Worm (Caenorhabditis elegans) whole organism, L4 larva: ENCODE measurements around the gene T25B2.4.

Experiments used
- D1046.2 ChIP-seq: fragments of 200-800 bp; sonication (Bioruptor generic); IDR thresholded peaks from 2 replicates; pipeline ENCODE4 v1.3.6; 2022; ENCODE audit warnings: missing genetic modification characterization, missing compliant biosample characterization
- F10B5.3 ChIP-seq: sonication (generic microtip); optimal IDR thresholded peaks from 2 replicates; lab custom pipeline; 2016; ENCODE audit warnings: mild to moderate bottlenecking, missing genetic modification characterization, missing compliant biosample characterization
- F26F4.8 ChIP-seq: fragments of 200-800 bp; sonication (Bioruptor generic); conservative IDR thresholded peaks from 2 replicates; pipeline ENCODE4 v1.3.6; 2022; ENCODE audit warnings: missing genetic modification characterization, missing compliant biosample characterization
- F44E2.7 ChIP-seq: fragments of 200-800 bp; sonication (Bioruptor generic); IDR thresholded peaks from 2 replicates; pipeline ENCODE4 v2.1.2; 2022; ENCODE audit warnings: missing genetic modification characterization, missing compliant biosample characterization
- T20F7.1 ChIP-seq: fragments of 200-800 bp; sonication (Bioruptor generic); optimal IDR thresholded peaks from 2 replicates; lab custom pipeline; 2018; ENCODE audit warnings: mild to moderate bottlenecking, missing genetic modification characterization, missing compliant biosample characterization
- T26A8.4 ChIP-seq: fragments of 200-800 bp; sonication (Bioruptor generic); IDR thresholded peaks from 2 replicates; pipeline ENCODE4 v1.3.6; 2022; ENCODE audit warnings: missing genetic modification characterization, missing compliant biosample characterization
- Y5F2A.4 ChIP-seq: fragments of 200-800 bp; sonication (Bioruptor generic); optimal IDR thresholded peaks from 2 replicates; lab custom pipeline; 2018; ENCODE audit warnings: mild to moderate bottlenecking, missing genetic modification characterization, missing compliant biosample characterization
- Y75B8A.6 ChIP-seq: fragments of 200-800 bp; sonication (Bioruptor generic); IDR thresholded peaks from 2 replicates; pipeline ENCODE4 v1.3.6; 2022; ENCODE audit warnings: missing genetic modification reagents, missing genetic modification characterization, missing compliant biosample characterization
- ZK337.2 ChIP-seq: fragments of 200-800 bp; sonication (Bioruptor generic); IDR thresholded peaks from 2 replicates; pipeline ENCODE4 v1.3.6; 2022; ENCODE audit warnings: missing genetic modification reagents, missing genetic modification characterization, missing compliant biosample characterization
- ZK546.5 ChIP-seq, 2 experiments: sonication (generic microtip); optimal IDR thresholded peaks; 2 replicates each; lab custom pipeline; 2017; ENCODE audit warnings: missing biosample characterization in 2 of 2, missing genetic modification characterization in 2 of 2
- aha-1 ChIP-seq: fragments of 150-350 bp; peaks from one replicate; lab custom pipeline; 2014; ENCODE audit warnings: missing biosample characterization, missing genetic modification characterization
- cey-2 ChIP-seq: sonication (generic microtip); optimal IDR thresholded peaks from 3 replicates; lab custom pipeline; 2017; ENCODE audit warnings: missing genetic modification characterization, mild to moderate bottlenecking, missing compliant biosample characterization, antibody characterized with exemption, borderline replicate concordance; ENCODE audit not compliant: insufficient read depth
- daf-16 ChIP-seq, 3 experiments: sonication (generic microtip); optimal IDR thresholded peaks; 2 replicates each; lab custom pipeline; 2016 to 2017; ENCODE audit warnings: missing genetic modification characterization in 3 of 3, missing genetic modification reagents in 3 of 3, mild to moderate bottlenecking in 2 of 3, missing compliant biosample characterization in 2 of 3, missing biosample characterization in 1 of 3, moderate library complexity in 1 of 3
- dmd-8 ChIP-seq: fragments of 200-800 bp; sonication (Bioruptor generic); IDR thresholded peaks from 2 replicates; pipeline ENCODE4 v1.3.6; 2022; ENCODE audit warnings: missing genetic modification characterization, missing compliant biosample characterization
- dmd-9 ChIP-seq: fragments of 200-800 bp; sonication (Bioruptor generic); IDR thresholded peaks from 2 replicates; pipeline ENCODE4 v1.3.6; 2022; ENCODE audit warnings: missing genetic modification reagents, missing genetic modification characterization, missing compliant biosample characterization
- dpl-1 ChIP-seq: fragments of 150-350 bp; optimal IDR thresholded peaks from 2 replicates; lab custom pipeline; 2014; ENCODE audit warnings: missing biosample characterization, missing genetic modification reagents, missing genetic modification characterization
- duxl-1 ChIP-seq: sonication (generic microtip); optimal IDR thresholded peaks from 2 replicates; lab custom pipeline; 2016; ENCODE audit warnings: mild to moderate bottlenecking, missing genetic modification characterization, moderate library complexity, missing compliant biosample characterization; ENCODE audit not compliant: poor library complexity
- egl-27 ChIP-seq: sonication (generic microtip); optimal IDR thresholded peaks from 3 replicates; lab custom pipeline; 2017; ENCODE audit warnings: missing biosample characterization, missing genetic modification reagents, missing genetic modification characterization
- egl-43 ChIP-seq: fragments of 200-800 bp; sonication (Bioruptor generic); IDR thresholded peaks from 2 replicates; pipeline ENCODE4 v1.3.6; 2022; ENCODE audit warnings: missing genetic modification reagents, missing genetic modification characterization, missing compliant biosample characterization
- fkh-10 ChIP-seq: fragments of 150-350 bp; optimal IDR thresholded peaks from 2 replicates; lab custom pipeline; 2014; ENCODE audit warnings: missing biosample characterization, missing genetic modification reagents, missing genetic modification characterization
- gei-8 ChIP-seq: fragments of 200-800 bp; sonication (Bioruptor generic); optimal IDR thresholded peaks from 2 replicates; lab custom pipeline; 2018; ENCODE audit warnings: mild to moderate bottlenecking, missing genetic modification characterization, missing compliant biosample characterization
- hmg-1.1 ChIP-seq: fragments of 200-800 bp; sonication (Bioruptor generic); IDR thresholded peaks from 2 replicates; pipeline ENCODE4 v1.3.6; 2022; ENCODE audit warnings: missing genetic modification reagents, missing genetic modification characterization, missing compliant biosample characterization
- jun-1 ChIP-seq: fragments of 150-350 bp; optimal IDR thresholded peaks from 2 replicates; lab custom pipeline; 2014; ENCODE audit warnings: missing biosample characterization, missing genetic modification reagents, missing genetic modification characterization
- lim-7 ChIP-seq: fragments of 200-800 bp; sonication (Bioruptor generic); IDR thresholded peaks from 2 replicates; pipeline ENCODE4 v1.3.6; 2022; ENCODE audit warnings: missing genetic modification characterization, missing compliant biosample characterization
- lin-1 ChIP-seq: fragments of 200-800 bp; sonication (Bioruptor generic); IDR thresholded peaks from 2 replicates; pipeline ENCODE4 v1.3.6; 2022; ENCODE audit warnings: missing genetic modification reagents, missing genetic modification characterization, missing compliant biosample characterization
- lin-13 ChIP-seq: fragments of 150-350 bp; optimal IDR thresholded peaks from 2 replicates; lab custom pipeline; 2014; ENCODE audit warnings: missing biosample characterization, missing genetic modification reagents, missing genetic modification characterization
- lin-15B ChIP-seq: fragments of 150-350 bp; sonication (generic microtip); optimal IDR thresholded peaks from 3 replicates; lab custom pipeline; 2014; ENCODE audit warnings: missing biosample characterization, missing genetic modification characterization
- lin-29 ChIP-seq: fragments of 200-800 bp; sonication (Bioruptor generic); IDR thresholded peaks from 2 replicates; pipeline ENCODE4 v1.3.6; 2022; ENCODE audit warnings: missing genetic modification reagents, missing genetic modification characterization, missing compliant biosample characterization
- lin-39 ChIP-seq: fragments of 150-350 bp; optimal IDR thresholded peaks from 2 replicates; lab custom pipeline; 2014; ENCODE audit warnings: missing biosample characterization, missing genetic modification reagents, missing genetic modification characterization
- mep-1 ChIP-seq: fragments of 150-350 bp; sonication (generic microtip); optimal IDR thresholded peaks from 3 replicates; lab custom pipeline; 2014; ENCODE audit warnings: missing biosample characterization, missing genetic modification characterization
- nhr-10 ChIP-seq: fragments of 150-350 bp; optimal IDR thresholded peaks from 2 replicates; lab custom pipeline; 2014; ENCODE audit warnings: missing biosample characterization, missing genetic modification characterization
- nhr-11 ChIP-seq: fragments of 150-350 bp; optimal IDR thresholded peaks from 2 replicates; lab custom pipeline; 2014; ENCODE audit warnings: missing biosample characterization, missing genetic modification characterization
- nhr-111 ChIP-seq: fragments of 200-800 bp; sonication (Bioruptor generic); optimal IDR thresholded peaks from 2 replicates; lab custom pipeline; 2018; ENCODE audit warnings: mild to moderate bottlenecking, missing genetic modification characterization, missing compliant biosample characterization
- nhr-237 ChIP-seq: sonication (generic microtip); optimal IDR thresholded peaks from 2 replicates; lab custom pipeline; 2017; ENCODE audit warnings: missing biosample characterization, missing genetic modification characterization
- nhr-25 ChIP-seq: sonication (generic microtip); optimal IDR thresholded peaks from 2 replicates; lab custom pipeline; 2017; ENCODE audit warnings: missing genetic modification characterization, mild to moderate bottlenecking, missing compliant biosample characterization, antibody characterized with exemption, moderate library complexity, borderline replicate concordance; ENCODE audit not compliant: insufficient read depth
- nhr-42 ChIP-seq: fragments of 200-800 bp; sonication (Bioruptor generic); IDR thresholded peaks from 2 replicates; pipeline ENCODE4 v1.3.6; 2022; ENCODE audit warnings: missing genetic modification characterization, missing compliant biosample characterization
- nhr-48 ChIP-seq: sonication (generic microtip); optimal IDR thresholded peaks from 2 replicates; lab custom pipeline; 2016; ENCODE audit warnings: mild to moderate bottlenecking, missing genetic modification characterization, missing compliant biosample characterization
- nhr-77 ChIP-seq: fragments of 150-350 bp; optimal IDR thresholded peaks from 2 replicates; lab custom pipeline; 2014; ENCODE audit warnings: missing biosample characterization, missing genetic modification characterization
- pha-4 ChIP-seq, 2 experiments: fragments of 150-350 bp in 1 of 2; fragments of 200-800 bp in 1 of 2; sonication (Bioruptor generic) in 1 of 2; IDR thresholded peaks in 1 of 2; optimal IDR thresholded peaks in 1 of 2; 2 replicates each; pipeline versions ENCODE4 v1.3.6 to Lab custom; 2014 to 2022; ENCODE audit warnings: missing genetic modification characterization in 2 of 2, missing genetic modification reagents in 2 of 2, missing biosample characterization in 1 of 2, missing compliant biosample characterization in 1 of 2
- php-3 ChIP-seq: fragments of 200-800 bp; sonication (Bioruptor generic); IDR thresholded peaks from 2 replicates; pipeline ENCODE4 v1.3.6; 2022; ENCODE audit warnings: missing genetic modification reagents, missing genetic modification characterization, missing compliant biosample characterization
- rbr-2 ChIP-seq: sonication (generic microtip); optimal IDR thresholded peaks from 2 replicates; lab custom pipeline; 2016; ENCODE audit warnings: missing genotype, missing genetic modification characterization, missing compliant biosample characterization
- saeg-2 ChIP-seq: fragments of 200-800 bp; sonication (Bioruptor generic); IDR thresholded peaks from 2 replicates; pipeline ENCODE4 v1.3.6; 2022; ENCODE audit warnings: missing genetic modification reagents, missing genetic modification characterization, missing compliant biosample characterization
- sdz-12 ChIP-seq: fragments of 200-800 bp; sonication (Bioruptor generic); optimal IDR thresholded peaks from 2 replicates; lab custom pipeline; 2018; ENCODE audit warnings: mild to moderate bottlenecking, missing genetic modification characterization, missing compliant biosample characterization
- skn-1 ChIP-seq: fragments of 150-350 bp; optimal IDR thresholded peaks from 2 replicates; lab custom pipeline; 2014; ENCODE audit warnings: missing biosample characterization, missing genetic modification characterization
- snpc-1.2 ChIP-seq: fragments of 200-800 bp; sonication (Bioruptor generic); IDR thresholded peaks from 2 replicates; pipeline ENCODE4 v1.3.6; 2022; ENCODE audit warnings: missing genetic modification reagents, missing genetic modification characterization, missing compliant biosample characterization
- snpc-4 ChIP-seq: fragments of 150-350 bp; optimal IDR thresholded peaks from 2 replicates; lab custom pipeline; 2014; ENCODE audit warnings: missing biosample characterization, missing genetic modification characterization
- tra-1 ChIP-seq: fragments of 200-800 bp; sonication (Bioruptor generic); IDR thresholded peaks from 2 replicates; pipeline ENCODE4 v1.3.6; 2022; ENCODE audit warnings: missing genetic modification reagents, missing genetic modification characterization, missing compliant biosample characterization
- zag-1 ChIP-seq: fragments of 150-350 bp; optimal IDR thresholded peaks from 2 replicates; lab custom pipeline; 2014; ENCODE audit warnings: missing biosample characterization, missing genetic modification characterization
- zfp-2 ChIP-seq: sonication (generic microtip); optimal IDR thresholded peaks from 2 replicates; lab custom pipeline; 2016; ENCODE audit warnings: mild to moderate bottlenecking, missing genetic modification characterization, missing compliant biosample characterization
- zfp-3 ChIP-seq: fragments of 200-800 bp; sonication (Bioruptor generic); conservative IDR thresholded peaks from 2 replicates; pipeline ENCODE4 v1.3.6; 2022; ENCODE audit warnings: missing genetic modification reagents, missing genetic modification characterization, missing compliant biosample characterization
- ztf-11 ChIP-seq: fragments of 150-350 bp; optimal IDR thresholded peaks from 2 replicates; lab custom pipeline; 2014; ENCODE audit warnings: missing biosample characterization, missing genetic modification characterization
- ztf-7 ChIP-seq: fragments of 150-350 bp; optimal IDR thresholded peaks from 2 replicates; lab custom pipeline; 2014; ENCODE audit warnings: missing biosample characterization, missing genetic modification characterization

The T25B2.4 gene

ce11 chrX:6201542-6201941 is 23.5 kb downstream of the T25B2.4 start (continued):
- TF ChIP-seq sdz-12 (GFP tag; lab: Kevin White, UChicago), result no peak
- no peak for TF ChIP-seq pha-4 (GFP tag; IDR thresholded peaks at IDR 0.05; lab: Robert Waterston, UW)
- TF ChIP-seq pha-4 (tag; optimal IDR thresholded peaks at IDR 0.05; lab: Kevin White, UChicago), result no peak
- TF ChIP-seq D1046.2, result no peak
- TF ChIP-seq cey-2 (tag; lab: Kevin White, UChicago), result no peak
- TF ChIP-seq F10B5.3 (tag; lab: Kevin White, UChicago), result no peak
- TF ChIP-seq fkh-10 (GFP tag; lab: Kevin White, UChicago), result no peak
- TF ChIP-seq zfp-3 (GFP tag; lab: Robert Waterston, UW), result 0 out of 2 replicates have a peak, but pooled peaks have one; percentile 17
- no peak for TF ChIP-seq nhr-48 (tag; lab: Kevin White, UChicago)
- TF ChIP-seq Y5F2A.4 (GFP tag; lab: Kevin White, UChicago), result no peak
- no peak for TF ChIP-seq F44E2.7 (GFP tag; lab: Robert Waterston, UW)
- no peak for TF ChIP-seq nhr-237
- TF ChIP-seq php-3 (GFP tag; lab: Robert Waterston, UW), result no peak
- no peak for TF ChIP-seq nhr-111 (GFP tag; lab: Kevin White, UChicago)
- no peak for TF ChIP-seq nhr-10
- TF ChIP-seq aha-1 (tag; lab: Kevin White, UChicago), result peak; percentile 79
- TF ChIP-seq ztf-7 (tag; lab: Kevin White, UChicago), result no peak
- no peak for TF ChIP-seq dpl-1 (GFP tag; lab: Kevin White, UChicago)
- no peak for TF ChIP-seq lin-15B (tag; lab: Kevin White, UChicago)
- no peak for TF ChIP-seq saeg-2 (GFP tag; lab: Robert Waterston, UW)
- no peak for TF ChIP-seq zfp-2 (tag; lab: Kevin White, UChicago)
- TF ChIP-seq nhr-25 (tag; lab: Kevin White, UChicago), result no peak
- TF ChIP-seq jun-1 (tag; lab: Kevin White, UChicago), result no peak
- no peak for TF ChIP-seq daf-16 (GFP tag; optimal IDR thresholded peaks at IDR 0.05; lab: Kevin White, UChicago)
- TF ChIP-seq daf-16 (tag; optimal IDR thresholded peaks at IDR 0.05; lab: Kevin White, UChicago), result no peak
- no peak for TF ChIP-seq zag-1 (tag; lab: Kevin White, UChicago)
- no peak for TF ChIP-seq dmd-8
- no peak for TF ChIP-seq nhr-42 (GFP tag; lab: Robert Waterston, UW)
- TF ChIP-seq lin-1 (GFP tag; lab: Robert Waterston, UW), result no peak
- no peak for TF ChIP-seq ZK337.2 (GFP tag; lab: Robert Waterston, UW)
- no peak for TF ChIP-seq lin-13
- no peak for TF ChIP-seq rbr-2 (tag; lab: Kevin White, UChicago)
- TF ChIP-seq egl-43 (GFP tag; lab: Robert Waterston, UW), result no peak
- peak; percentile 62 for TF ChIP-seq mep-1 (tag; lab: Kevin White, UChicago)
- TF ChIP-seq T26A8.4 (GFP tag; lab: Robert Waterston, UW), result no peak
- TF ChIP-seq snpc-1.2 (GFP tag; lab: Robert Waterston, UW), result no peak
- no peak for TF ChIP-seq lin-39 (tag; lab: Kevin White, UChicago)
- no peak for TF ChIP-seq lin-29 (GFP tag; lab: Robert Waterston, UW)
- TF ChIP-seq dmd-9 (GFP tag; lab: Robert Waterston, UW), result no peak
- no peak for TF ChIP-seq duxl-1 (tag; lab: Kevin White, UChicago)
- TF ChIP-seq T20F7.1 (GFP tag; lab: Kevin White, UChicago), result no peak
- no peak for TF ChIP-seq ZK546.5 (tag; optimal IDR thresholded peaks at IDR 0.05; lab: Kevin White, UChicago)
- TF ChIP-seq hmg-1.1, result no peak
- no peak for TF ChIP-seq nhr-11 (tag; lab: Kevin White, UChicago)
- no peak for TF ChIP-seq lim-7
- no peak for TF ChIP-seq Y75B8A.6 (GFP tag; lab: Robert Waterston, UW)
- no peak for TF ChIP-seq tra-1 (GFP tag; lab: Robert Waterston, UW)
- TF ChIP-seq skn-1 (tag; lab: Kevin White, UChicago), result no peak
- TF ChIP-seq gei-8 (GFP tag; lab: Kevin White, UChicago), result no peak
- TF ChIP-seq ztf-11 (tag; lab: Kevin White, UChicago), result no peak
- no peak for TF ChIP-seq snpc-4 (tag; lab: Kevin White, UChicago)
- TF ChIP-seq F26F4.8 (GFP tag; lab: Robert Waterston, UW), result no peak
- no peak for TF ChIP-seq nhr-77
- no peak for TF ChIP-seq egl-27
